Worm (Caenorhabditis elegans) whole organism, mixed stage, embryonic: ENCODE measurements around the gene prmt-6.

Source experiments
- M03D4.4 ChIP-seq: sonication (generic microtip); optimal IDR thresholded peaks from 2 replicates; lab custom pipeline; 2017; ENCODE audit warnings: mild to moderate bottlenecking, missing genetic modification characterization, missing compliant biosample characterization
- bed-3 ChIP-seq: fragments of 200-800 bp; sonication (Bioruptor generic); optimal IDR thresholded peaks from 3 replicates; lab custom pipeline; 2018; ENCODE audit warnings: mild to moderate bottlenecking, missing genetic modification characterization, moderate library complexity, missing compliant biosample characterization
- blmp-1 ChIP-seq: fragments of 150-350 bp; optimal IDR thresholded peaks from 2 replicates; lab custom pipeline; 2014; ENCODE audit warnings: missing biosample characterization, missing genetic modification characterization
- ceh-39 ChIP-seq: fragments of 150-350 bp; optimal IDR thresholded peaks from 2 replicates; lab custom pipeline; 2014; ENCODE audit warnings: missing biosample characterization, missing genetic modification characterization
- ceh-43 ChIP-seq: fragments of 200-800 bp; sonication (Bioruptor generic); optimal IDR thresholded peaks from 2 replicates; lab custom pipeline; 2018; ENCODE audit warnings: mild to moderate bottlenecking, missing genetic modification characterization, moderate library complexity, missing compliant biosample characterization
- ceh-83 ChIP-seq: fragments of 200-800 bp; sonication (Bioruptor generic); optimal IDR thresholded peaks from 2 replicates; lab custom pipeline; 2018; ENCODE audit warnings: mild to moderate bottlenecking, missing genetic modification characterization, missing compliant biosample characterization
- ces-1 ChIP-seq: fragments of 150-350 bp; optimal IDR thresholded peaks from 2 replicates; lab custom pipeline; 2014; ENCODE audit warnings: missing biosample characterization, missing genetic modification reagents, missing genetic modification characterization
- cnd-1 ChIP-seq: fragments of 200-800 bp; sonication (Bioruptor generic); optimal IDR thresholded peaks from 2 replicates; lab custom pipeline; 2018; ENCODE audit warnings: mild to moderate bottlenecking, missing genetic modification characterization, missing compliant biosample characterization
- drap-1 ChIP-seq: fragments of 200-800 bp; sonication (Bioruptor generic); optimal IDR thresholded peaks from 3 replicates; lab custom pipeline; 2018; ENCODE audit warnings: mild to moderate bottlenecking, missing genetic modification characterization, missing compliant biosample characterization
- elt-1 ChIP-seq: sonication (generic microtip); optimal IDR thresholded peaks from 2 replicates; lab custom pipeline; 2017; ENCODE audit warnings: missing genetic modification characterization, mild to moderate bottlenecking, missing compliant biosample characterization, antibody characterized with exemption, moderate library complexity, borderline replicate concordance; ENCODE audit not compliant: insufficient read depth
- elt-3 ChIP-seq: fragments of 150-350 bp; optimal IDR thresholded peaks from 2 replicates; lab custom pipeline; 2014; ENCODE audit warnings: missing biosample characterization, missing genetic modification characterization
- flh-1 ChIP-seq: fragments of 200-800 bp; sonication (Bioruptor generic); optimal IDR thresholded peaks from 2 replicates; lab custom pipeline; 2018; ENCODE audit warnings: mild to moderate bottlenecking, missing genetic modification characterization, moderate library complexity, missing compliant biosample characterization
- ham-2 ChIP-seq: fragments of 200-800 bp; sonication (Bioruptor generic); optimal IDR thresholded peaks from 2 replicates; lab custom pipeline; 2018; ENCODE audit warnings: mild to moderate bottlenecking, missing genetic modification characterization, missing compliant biosample characterization
- hlh-1 ChIP-seq: fragments of 150-350 bp; optimal IDR thresholded peaks from 2 replicates; lab custom pipeline; 2014; ENCODE audit warnings: missing biosample characterization, missing genetic modification reagents, missing genetic modification characterization
- lin-13 ChIP-seq: fragments of 150-350 bp; optimal IDR thresholded peaks from 2 replicates; lab custom pipeline; 2014; ENCODE audit warnings: missing biosample characterization, missing genetic modification characterization
- lin-32 ChIP-seq: fragments of 200-800 bp; sonication (Bioruptor generic); optimal IDR thresholded peaks from 2 replicates; lab custom pipeline; 2018; ENCODE audit warnings: mild to moderate bottlenecking, missing genetic modification characterization, missing compliant biosample characterization
- lsy-2 ChIP-seq: fragments of 150-350 bp; optimal IDR thresholded peaks from 2 replicates; lab custom pipeline; 2014; ENCODE audit warnings: missing biosample characterization, missing genetic modification characterization
- mab-5 ChIP-seq: fragments of 150-350 bp; optimal IDR thresholded peaks from 2 replicates; lab custom pipeline; 2014; ENCODE audit warnings: missing biosample characterization, missing genetic modification characterization
- mep-1 ChIP-seq: fragments of 150-350 bp; optimal IDR thresholded peaks from 2 replicates; lab custom pipeline; 2017; ENCODE audit warnings: missing biosample characterization, missing genetic modification reagents, missing genetic modification characterization, inconsistent platforms
- mls-2 ChIP-seq: sonication (generic microtip); optimal IDR thresholded peaks from 2 replicates; lab custom pipeline; 2016; ENCODE audit warnings: mild to moderate bottlenecking, missing genetic modification characterization, moderate library complexity, missing compliant biosample characterization
- nhr-12 ChIP-seq: fragments of 150-350 bp; optimal IDR thresholded peaks from 2 replicates; lab custom pipeline; 2014; ENCODE audit warnings: missing biosample characterization, missing genetic modification characterization
- nhr-2 ChIP-seq: fragments of 150-350 bp; optimal IDR thresholded peaks from 2 replicates; lab custom pipeline; 2014; ENCODE audit warnings: missing biosample characterization, missing genetic modification characterization
- nhr-237 ChIP-seq: fragments of 150-350 bp; optimal IDR thresholded peaks from 2 replicates; lab custom pipeline; 2014; ENCODE audit warnings: missing biosample characterization, missing genetic modification characterization
- nhr-28 ChIP-seq: fragments of 150-350 bp; optimal IDR thresholded peaks from 2 replicates; lab custom pipeline; 2014; ENCODE audit warnings: missing biosample characterization, missing genetic modification characterization
- nhr-76 ChIP-seq: sonication (generic microtip); optimal IDR thresholded peaks from 2 replicates; lab custom pipeline; 2017; ENCODE audit warnings: missing biosample characterization, missing genetic modification characterization
- pha-4 ChIP-seq: fragments of 150-350 bp; optimal IDR thresholded peaks from 2 replicates; lab custom pipeline; 2018; ENCODE audit warnings: missing biosample characterization, missing genetic modification reagents, missing genetic modification characterization
- sem-2 ChIP-seq: fragments of 200-800 bp; sonication (Bioruptor generic); optimal IDR thresholded peaks from 2 replicates; lab custom pipeline; 2018; ENCODE audit warnings: mild to moderate bottlenecking, missing genetic modification characterization, missing compliant biosample characterization
- snpc-4 ChIP-seq: fragments of 150-350 bp; optimal IDR thresholded peaks from 2 replicates; lab custom pipeline; 2014; ENCODE audit warnings: missing biosample characterization, missing genetic modification characterization
- sptf-1 ChIP-seq: sonication (generic microtip); optimal IDR thresholded peaks from 2 replicates; lab custom pipeline; 2017; ENCODE audit warnings: mild to moderate bottlenecking, missing genetic modification characterization, moderate library complexity, missing compliant biosample characterization
- tbx-8 ChIP-seq: fragments of 200-800 bp; sonication (Bioruptor generic); optimal IDR thresholded peaks from 2 replicates; lab custom pipeline; 2018; ENCODE audit warnings: mild to moderate bottlenecking, missing genetic modification characterization, moderate library complexity, missing compliant biosample characterization
- unc-120 ChIP-seq: sonication (generic microtip); optimal IDR thresholded peaks from 2 replicates; lab custom pipeline; 2017; ENCODE audit warnings: missing genetic modification characterization, missing compliant biosample characterization; ENCODE audit not compliant: poor library complexity, severe bottlenecking
- unc-39 ChIP-seq: fragments of 150-350 bp; optimal IDR thresholded peaks from 2 replicates; lab custom pipeline; 2014; ENCODE audit warnings: missing biosample characterization, missing genetic modification characterization
- unc-62 ChIP-seq: fragments of 150-350 bp; optimal IDR thresholded peaks from 2 replicates; lab custom pipeline; 2014; ENCODE audit warnings: missing biosample characterization, missing genetic modification reagents, missing genetic modification characterization
- zip-8 ChIP-seq: fragments of 150-350 bp; optimal IDR thresholded peaks from 2 replicates; lab custom pipeline; 2014; ENCODE audit warnings: missing biosample characterization, missing genetic modification characterization
- ztf-11 ChIP-seq: fragments of 150-350 bp; optimal IDR thresholded peaks from 2 replicates; lab custom pipeline; 2014; ENCODE audit warnings: missing biosample characterization, missing genetic modification characterization

The prmt-6 gene

DNA sequence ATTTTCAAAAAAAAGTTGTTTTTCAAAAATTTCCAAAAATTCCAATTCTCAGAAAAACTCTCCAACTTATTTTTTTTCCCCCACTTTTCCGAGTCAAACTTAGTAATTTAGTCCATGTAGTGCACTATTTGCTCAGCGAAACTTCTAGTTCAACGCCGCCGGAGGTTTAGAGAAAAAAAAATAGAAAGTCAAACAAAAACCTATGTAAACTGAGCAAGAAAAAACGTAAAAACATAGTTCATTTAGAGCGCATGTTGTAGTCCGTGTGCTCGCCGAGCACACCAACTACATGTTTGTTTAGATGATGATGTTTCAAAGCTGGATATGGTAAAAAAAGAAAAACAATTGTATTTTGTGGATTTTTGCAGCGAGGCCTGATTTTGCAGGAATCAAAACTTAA is 31.5 kb downstream of the prmt-6 start:
- TF ChIP-seq zip-8 (no peak), nhr-28 (peak; percentile 44)
- TF ChIP-seq, all 35 proteins: peak for 1

DNA sequence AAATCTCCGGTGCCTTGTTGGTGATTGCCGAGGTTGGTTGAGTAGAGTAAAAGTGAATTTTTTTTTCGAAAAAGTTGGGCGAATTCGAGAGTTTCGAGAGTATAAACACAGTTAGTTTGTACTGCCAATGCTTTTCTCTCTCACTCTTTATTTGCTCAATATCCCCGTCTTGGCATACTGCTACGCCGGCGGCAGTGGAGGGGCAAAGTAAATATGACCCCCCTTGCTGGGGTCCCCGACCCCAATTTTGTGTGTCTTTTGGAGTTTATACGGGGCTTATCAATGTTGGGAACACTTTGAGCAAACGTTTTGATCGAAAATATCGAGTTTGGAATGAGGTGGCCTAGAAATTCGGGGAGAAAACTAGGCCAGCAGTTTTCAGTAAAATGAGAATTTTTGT is 37.7 kb downstream of the prmt-6 start, which contains the start of gene C54E4.4:
C54E4.4 (minus strand) TSS at position 101 of the 400 bp plus-strand sequence.
- TF ChIP-seq snpc-4 (tag; lab: Kevin White, UChicago) (no peak), ceh-83 (no peak), unc-39 (tag; lab: Kevin White, UChicago) (no peak), cnd-1 (tag; lab: Kevin White, UChicago) (no peak), lin-32 (no peak), pha-4 (tag; lab: Kevin White, UChicago) (no peak), nhr-2 (tag; lab: Kevin White, UChicago) (no peak), hlh-1 (tag; lab: Kevin White, UChicago) (no peak), lin-13 (tag; lab: Kevin White, UChicago) (no peak), zip-8 (no peak), mab-5 (no peak), ceh-43 (no peak), drap-1 (GFP tag; lab: Kevin White, UChicago) (no peak), M03D4.4 (tag; lab: Kevin White, UChicago) (no peak), sem-2 (GFP tag; lab: Kevin White, UChicago) (no peak)

- TF ChIP-seq sem-2 (GFP tag; lab: Kevin White, UChicago) (no peak), zip-8 (peak; percentile 97), ceh-43 (no peak), mep-1 (tag; lab: Kevin White, UChicago) (no peak)
Observed at ce11 chrIV:2170332-2170731, 39.6 kb downstream of the prmt-6 start.

ce11 chrIV:2172880-2173279 is 42.1 kb downstream of the prmt-6 start:
- TF ChIP-seq ces-1 (GFP tag; lab: Kevin White, UChicago): peak; percentile 71
- TF ChIP-seq zip-8: no peak
- no peak for TF ChIP-seq elt-1 (tag; lab: Kevin White, UChicago)
- TF ChIP-seq bed-3 (GFP tag; lab: Kevin White, UChicago): no peak
- TF ChIP-seq, all 35 proteins: peak for 1

DNA sequence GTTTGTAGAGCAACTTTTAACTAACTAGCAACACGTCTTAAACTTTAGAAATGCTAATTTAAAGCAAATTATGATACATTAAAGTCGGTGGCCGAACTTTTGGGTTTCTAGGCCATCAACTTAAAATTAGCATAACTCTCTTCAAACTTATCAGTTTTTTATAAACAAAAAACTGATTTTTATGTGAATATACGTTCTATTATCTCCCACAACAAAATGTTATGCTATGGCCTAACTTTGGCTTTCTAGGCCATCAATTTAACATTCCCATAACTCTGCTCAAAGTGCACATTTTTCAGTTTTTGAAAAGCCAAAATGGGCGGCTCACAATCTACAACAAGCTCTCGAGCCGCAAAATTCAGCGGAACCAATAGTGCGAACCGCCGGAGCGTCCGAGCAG is 44.5 kb downstream of the prmt-6 start, which contains the start of gene C54E4.1:
C54E4.1 (plus strand) TSS at position 301 of the 400 bp plus-strand sequence.
- TF ChIP-seq lin-13 (tag; lab: Kevin White, UChicago) (no peak), ztf-11 (tag; lab: Kevin White, UChicago) (no peak), nhr-12 (no peak), ceh-39 (tag; lab: Kevin White, UChicago) (no peak), flh-1 (GFP tag; lab: Kevin White, UChicago) (no peak), drap-1 (GFP tag; lab: Kevin White, UChicago) (no peak), tbx-8 (no peak)
- TF ChIP-seq, all 35 proteins: peak for 0

- no peak for TF ChIP-seq nhr-28
- TF ChIP-seq blmp-1 (tag; lab: Kevin White, UChicago): no peak
- TF ChIP-seq ceh-39 (tag; lab: Kevin White, UChicago): peak; percentile 32
- no peak for TF ChIP-seq sem-2 (GFP tag; lab: Kevin White, UChicago)
- no peak for TF ChIP-seq sptf-1 (tag; lab: Kevin White, UChicago)
- TF ChIP-seq ztf-11 (tag; lab: Kevin White, UChicago): no peak
- no peak for TF ChIP-seq snpc-4 (tag; lab: Kevin White, UChicago)
- TF ChIP-seq M03D4.4 (tag; lab: Kevin White, UChicago): no peak
- TF ChIP-seq nhr-76 (tag; lab: Kevin White, UChicago): no peak
- no peak for TF ChIP-seq bed-3 (GFP tag; lab: Kevin White, UChicago)
- no peak for TF ChIP-seq elt-3 (tag; lab: Kevin White, UChicago)
- TF ChIP-seq nhr-237 (tag; lab: Kevin White, UChicago): peak; percentile 62
- TF ChIP-seq mab-5: no peak
- TF ChIP-seq flh-1 (GFP tag; lab: Kevin White, UChicago): no peak
- no peak for TF ChIP-seq ceh-43
- TF ChIP-seq tbx-8: no peak
- TF ChIP-seq unc-39 (tag; lab: Kevin White, UChicago): no peak
- TF ChIP-seq lin-32: no peak
- no peak for TF ChIP-seq unc-62
- TF ChIP-seq elt-1 (tag; lab: Kevin White, UChicago): no peak
- peak; percentile 55 for TF ChIP-seq pha-4 (tag; lab: Kevin White, UChicago)
- TF ChIP-seq ces-1 (GFP tag; lab: Kevin White, UChicago): peak; percentile 77
- peak; percentile 26 for TF ChIP-seq hlh-1 (tag; lab: Kevin White, UChicago)
- TF ChIP-seq lsy-2 (tag; lab: Kevin White, UChicago): peak; percentile 73
- no peak for TF ChIP-seq ham-2 (GFP tag; lab: Kevin White, UChicago)
- no peak for TF ChIP-seq cnd-1 (tag; lab: Kevin White, UChicago)
- TF ChIP-seq unc-120 (tag; lab: Kevin White, UChicago): no peak
- TF ChIP-seq zip-8: no peak
- no peak for TF ChIP-seq mls-2 (tag; lab: Kevin White, UChicago)
- TF ChIP-seq drap-1 (GFP tag; lab: Kevin White, UChicago): no peak
- no peak for TF ChIP-seq nhr-2 (tag; lab: Kevin White, UChicago)
- no peak for TF ChIP-seq ceh-83
- TF ChIP-seq lin-13 (tag; lab: Kevin White, UChicago): peak; percentile 71
- peak; percentile 80 for TF ChIP-seq mep-1 (tag; lab: Kevin White, UChicago)
- TF ChIP-seq nhr-12: no peak
- TF ChIP-seq, all 35 proteins: peak for 8
Observed at ce11 chrIV:2177545-2177944, 46.8 kb downstream of the prmt-6 start, which contains the start of gene hrpu-2. Gene hrpu-2 (plus strand): TSS chrIV:2177896.
